Worm (Caenorhabditis elegans): ENCODE measurements around the gene F11A5.9.

DNA sequence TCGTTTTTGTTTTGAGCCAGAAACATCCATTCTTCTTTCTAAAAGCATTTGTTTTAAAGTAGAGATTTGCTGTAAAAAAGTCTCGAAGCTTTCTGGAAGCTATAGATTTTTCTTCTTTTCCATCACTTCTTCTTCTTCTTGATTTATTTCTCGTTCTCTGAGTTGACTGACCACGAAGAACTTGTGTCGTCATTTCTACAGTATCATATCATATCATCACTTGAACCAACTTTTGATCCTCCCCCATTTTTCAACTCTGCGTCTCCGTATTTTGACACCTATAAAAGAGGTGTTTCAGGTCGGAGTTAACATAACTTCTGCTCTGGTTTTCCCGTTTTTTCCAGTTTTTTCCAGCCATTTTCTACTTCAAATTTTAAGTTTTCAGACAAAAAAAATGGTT is at the start of gene F11A5.9:
- no peak for TF ChIP-seq him-1 (tag; optimal IDR thresholded peaks at IDR 0.05)
- TF ChIP-seq dao-5 (tag; optimal IDR thresholded peaks at IDR 0.05), result no peak
